Worm (Caenorhabditis elegans) whole organism, early embryonic: Measurements from ENCODE around the gene ced-8.

Experiments used
- ama-1 ChIP-seq: fragments of 150-350 bp; optimal IDR thresholded peaks from 2 replicates; lab custom pipeline; 2014
- hnd-1 ChIP-seq: sonication (generic microtip); optimal IDR thresholded peaks from 2 replicates; lab custom pipeline; 2016; ENCODE audit warnings: missing genetic modification characterization, missing compliant biosample characterization
- scrt-1 ChIP-seq: fragments of 200-800 bp; sonication (Bioruptor generic); IDR thresholded peaks from 2 replicates; pipeline ENCODE4 v1.3.6; 2022; ENCODE audit warnings: missing genetic modification characterization, missing compliant biosample characterization
- tbx-11 ChIP-seq: fragments of 200-800 bp; sonication (Bioruptor generic); IDR thresholded peaks from 2 replicates; pipeline ENCODE4 v1.3.6; 2022; ENCODE audit warnings: missing genetic modification characterization, missing compliant biosample characterization

ce11 chrX:8390508-8390907, 26.2 kb downstream of the ced-8 start:
- TF ChIP-seq ama-1 (lab: Kevin White, UChicago), result no peak
- TF ChIP-seq tbx-11 (GFP tag; lab: Robert Waterston, UW), result no peak
- TF ChIP-seq hnd-1 (tag; lab: Kevin White, UChicago), result no peak
- no peak for TF ChIP-seq scrt-1 (GFP tag; lab: Robert Waterston, UW)
